Worm (Caenorhabditis elegans): Measurements from ENCODE around the gene F53F1.2.

F53F1.2 gene

DNA sequence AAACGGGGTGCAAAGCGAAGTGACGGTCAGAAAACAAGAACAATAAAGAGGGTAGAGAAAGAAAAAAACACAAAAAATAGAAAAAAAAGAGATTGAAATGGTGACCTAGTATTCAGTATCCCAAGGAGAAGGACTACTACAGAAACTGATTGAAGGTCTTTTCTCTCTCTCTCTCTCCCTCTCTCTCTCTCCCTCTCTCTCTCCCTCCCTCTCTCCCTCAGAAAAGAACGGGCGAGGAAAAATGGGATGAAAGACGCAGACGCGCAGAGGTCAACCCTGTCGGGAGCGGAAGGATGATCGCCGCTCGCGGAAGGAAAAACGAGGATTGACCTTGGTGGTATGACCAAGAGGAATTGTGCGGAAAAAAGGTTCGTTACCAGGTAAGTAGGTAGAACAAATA lies 32.1 kb upstream of the F53F1.2 start (continued):
- no peak for TF ChIP-seq nhr-19 (GFP tag; conservative IDR thresholded peaks at IDR 0.05)
- TF ChIP-seq blmp-1 (tag; optimal IDR thresholded peaks at IDR 0.05), result peak; percentile 82
- no peak for TF ChIP-seq jun-1 (tag; optimal IDR thresholded peaks at IDR 0.05)
- no peak for TF ChIP-seq elt-2 (tag; optimal IDR thresholded peaks at IDR 0.05)
- TF ChIP-seq nhr-12 (tag; optimal IDR thresholded peaks at IDR 0.05), result no peak
- no peak for TF ChIP-seq fkh-10 (GFP tag; optimal IDR thresholded peaks at IDR 0.05)
- no peak for TF ChIP-seq unc-62 (GFP tag; optimal IDR thresholded peaks at IDR 0.05)
- no peak for TF ChIP-seq vab-15 (tag; optimal IDR thresholded peaks at IDR 0.05)
- no peak for TF ChIP-seq ama-1 (optimal IDR thresholded peaks at IDR 0.05)
- TF ChIP-seq mab-9 (GFP tag; IDR thresholded peaks at IDR 0.05), result no peak
- no peak for TF ChIP-seq tbx-2 (tag; optimal IDR thresholded peaks at IDR 0.05)
- peak; percentile 97 for TF ChIP-seq nhr-85 (tag)
- no peak for TF ChIP-seq unc-130 (tag; optimal IDR thresholded peaks at IDR 0.05)

DNA sequence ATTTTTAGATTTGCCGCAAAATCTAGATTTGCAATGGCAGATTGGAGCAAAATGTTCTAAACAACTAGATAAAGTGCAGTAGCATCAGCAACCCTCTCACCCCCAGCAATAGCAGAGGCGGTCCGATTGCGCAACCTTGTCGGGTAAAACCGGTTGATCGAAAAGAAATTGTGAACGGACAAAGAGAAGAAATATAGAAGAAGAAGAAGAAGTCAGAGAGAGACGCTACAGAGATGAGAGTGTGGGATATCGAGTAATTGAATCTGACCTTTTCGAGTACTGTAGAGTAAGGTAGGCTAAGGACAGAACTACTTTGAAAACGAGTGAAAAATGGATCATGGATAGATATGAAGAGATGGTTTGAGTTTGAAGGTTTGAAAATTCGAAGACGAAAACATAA lies 30.8 kb upstream of the F53F1.2 start:
- TF ChIP-seq hlh-4 (tag; optimal IDR thresholded peaks at IDR 0.05), result no peak
- peak; percentile 38 for TF ChIP-seq nhr-20 (tag; optimal IDR thresholded peaks at IDR 0.05)
- peak; percentile 95 for TF ChIP-seq nhr-85 (tag)
- no peak for TF ChIP-seq nhr-28 (tag; optimal IDR thresholded peaks at IDR 0.05)
- no peak for TF ChIP-seq pqm-1 (tag; optimal IDR thresholded peaks at IDR 0.05)
- TF ChIP-seq elt-3 (tag; optimal IDR thresholded peaks at IDR 0.05), result peak in 1 of 6 experiments; percentile 12
- peak in 1 of 3 experiments; percentile 1 for TF ChIP-seq dpl-1 (GFP tag; optimal IDR thresholded peaks at IDR 0.05)
- TF ChIP-seq lin-14 (GFP tag; optimal IDR thresholded peaks at IDR 0.05), result peak; percentile 83
- peak; percentile 14 for TF ChIP-seq C16A3.4 (tag; optimal IDR thresholded peaks at IDR 0.05)
- peak; percentile 55 for TF ChIP-seq mep-1 (tag; optimal IDR thresholded peaks at IDR 0.05)
- TF ChIP-seq lsy-2 (tag; optimal IDR thresholded peaks at IDR 0.05), result peak in 1 of 2 experiments; percentile 70
- TF ChIP-seq elt-2 (tag; optimal IDR thresholded peaks at IDR 0.05), result no peak
- TF ChIP-seq efl-3 (GFP tag; optimal IDR thresholded peaks at IDR 0.05), result no peak
- no peak for TF ChIP-seq ets-5 (GFP tag; IDR thresholded peaks at IDR 0.05)
- peak; percentile 30 for TF ChIP-seq snu-23 (GFP tag; optimal IDR thresholded peaks at IDR 0.05)
- peak; percentile 19 for TF ChIP-seq nhr-71 (tag; optimal IDR thresholded peaks at IDR 0.05)
- TF ChIP-seq hpl-2 (GFP tag; optimal IDR thresholded peaks at IDR 0.05), result no peak
- TF ChIP-seq blmp-1 (tag; optimal IDR thresholded peaks at IDR 0.05), result peak; percentile 71
- peak; percentile 2 for TF ChIP-seq nhr-47 (tag; optimal IDR thresholded peaks at IDR 0.05)
- TF ChIP-seq rnt-1 (tag; optimal IDR thresholded peaks at IDR 0.05), result peak; percentile 19
- TF ChIP-seq ces-1 (GFP tag; optimal IDR thresholded peaks at IDR 0.05), result no peak
- peak; percentile 26 for TF ChIP-seq nhr-90 (tag; optimal IDR thresholded peaks at IDR 0.05; ENCODE audit: poor library complexity)
- peak; percentile 94 for TF ChIP-seq grh-1 (GFP tag; IDR thresholded peaks at IDR 0.05)
- TF ChIP-seq nhr-84 (tag; optimal IDR thresholded peaks at IDR 0.05), result no peak

ce11 chrV:13377130-13377529 lies 29.5 kb upstream of the F53F1.2 start:
- TF ChIP-seq unc-86 (tag; optimal IDR thresholded peaks at IDR 0.05) (no peak), efl-3 (GFP tag; optimal IDR thresholded peaks at IDR 0.05) (no peak), egl-13 (tag; optimal IDR thresholded peaks at IDR 0.05) (no peak), unc-98 (GFP tag; IDR thresholded peaks at IDR 0.05) (no peak), fos-1 (tag; optimal IDR thresholded peaks at IDR 0.05) (no peak), mab-9 (GFP tag; IDR thresholded peaks at IDR 0.05) (no peak), nhr-11 (tag; optimal IDR thresholded peaks at IDR 0.05) (no peak), ztf-11 (tag; optimal IDR thresholded peaks at IDR 0.05) (no peak), sptf-1 (tag; optimal IDR thresholded peaks at IDR 0.05) (no peak), zip-4 (GFP tag; optimal IDR thresholded peaks at IDR 0.05) (no peak), nhr-19 (GFP tag; conservative IDR thresholded peaks at IDR 0.05) (no peak), nhr-76 (tag; optimal IDR thresholded peaks at IDR 0.05) (no peak), rnt-1 (tag; optimal IDR thresholded peaks at IDR 0.05) (no peak), swsn-7 (tag; optimal IDR thresholded peaks at IDR 0.05) (no peak), efl-1 (optimal IDR thresholded peaks at IDR 0.05) (no peak), efl-1 (GFP tag; optimal IDR thresholded peaks at IDR 0.05 in 1 of 2) (peak in 1 of 2 experiments; percentile 60), nhr-12 (tag; optimal IDR thresholded peaks at IDR 0.05) (no peak), ceh-63 (GFP tag; optimal IDR thresholded peaks at IDR 0.05) (no peak), lin-14 (GFP tag; optimal IDR thresholded peaks at IDR 0.05) (no peak), blmp-1 (tag; optimal IDR thresholded peaks at IDR 0.05) (no peak), nhr-71 (tag; optimal IDR thresholded peaks at IDR 0.05) (peak; percentile 37), ets-5 (GFP tag; IDR thresholded peaks at IDR 0.05) (no peak), nhr-28 (tag; optimal IDR thresholded peaks at IDR 0.05) (no peak), mef-2 (tag; optimal IDR thresholded peaks at IDR 0.05) (no peak), isw-1 (GFP tag; IDR thresholded peaks at IDR 0.05) (no peak), snu-23 (GFP tag; optimal IDR thresholded peaks at IDR 0.05) (no peak), xbp-1 (tag; optimal IDR thresholded peaks at IDR 0.05) (no peak), mdl-1 (tag; optimal IDR thresholded peaks at IDR 0.05) (no peak), elt-3 (tag; optimal IDR thresholded peaks at IDR 0.05) (no peak)

Data from whole organism, L1 larva.